Fruit fly (Drosophila melanogaster) whole organism: ENCODE results near the gene CG45061.

Experiments used
- CG8478 ChIP-seq: fragments of >200 bp; optimal IDR thresholded peaks from 2 replicates; lab custom pipeline; 2018; ENCODE audit warnings: inconsistent platforms
- Dll ChIP-seq: fragments of >200 bp; optimal IDR thresholded peaks from 2 replicates; lab custom pipeline; 2017
- EcR ChIP-seq, 2 experiments: fragments of >200 bp; optimal IDR thresholded peaks; 2 replicates each; lab custom pipeline; 2017; ENCODE audit warnings: missing biosample characterization in 2 of 2, missing genetic modification characterization in 2 of 2, missing genetic modification reagents in 2 of 2
- pan ChIP-seq: fragments of >200 bp; optimal IDR thresholded peaks from 2 replicates; lab custom pipeline; 2017
- psq ChIP-seq: fragments of >200 bp; optimal IDR thresholded peaks from 2 replicates; lab custom pipeline; 2017
- usp ChIP-seq: fragments of >200 bp; optimal IDR thresholded peaks from 2 replicates; lab custom pipeline; 2017; ENCODE audit warnings: missing biosample characterization, missing genetic modification characterization, mixed read lengths

- TF ChIP-seq CG8478 (lab: Kevin White, UChicago) (no peak), EcR (GFP tag; optimal IDR thresholded peaks at IDR 0.05; lab: Kevin White, UChicago) (no peak), usp (GFP tag; lab: Kevin White, UChicago) (no peak), Dll (no peak), pan (lab: Kevin White, UChicago) (no peak), psq (lab: Kevin White, UChicago) (no peak)
Observed at dm6 chrX:9847529-9847928, 24.0 kb downstream of the CG45061 start.
